Worm (Caenorhabditis elegans) whole organism, mixed stage, embryonic: ENCODE data around the gene dsc-1.

Experiments used
- blmp-1 ChIP-seq: fragments of 150-350 bp; optimal IDR thresholded peaks from 2 replicates; lab custom pipeline; 2014; ENCODE audit warnings: missing biosample characterization, missing genetic modification characterization
- ceh-43 ChIP-seq: fragments of 200-800 bp; sonication (Bioruptor generic); optimal IDR thresholded peaks from 2 replicates; lab custom pipeline; 2018; ENCODE audit warnings: mild to moderate bottlenecking, missing genetic modification characterization, moderate library complexity, missing compliant biosample characterization
- elt-1 ChIP-seq: sonication (generic microtip); optimal IDR thresholded peaks from 2 replicates; lab custom pipeline; 2017; ENCODE audit warnings: missing genetic modification characterization, mild to moderate bottlenecking, missing compliant biosample characterization, antibody characterized with exemption, moderate library complexity, borderline replicate concordance; ENCODE audit not compliant: insufficient read depth
- flh-1 ChIP-seq: fragments of 200-800 bp; sonication (Bioruptor generic); optimal IDR thresholded peaks from 2 replicates; lab custom pipeline; 2018; ENCODE audit warnings: mild to moderate bottlenecking, missing genetic modification characterization, moderate library complexity, missing compliant biosample characterization
- mls-2 ChIP-seq: sonication (generic microtip); optimal IDR thresholded peaks from 2 replicates; lab custom pipeline; 2016; ENCODE audit warnings: mild to moderate bottlenecking, missing genetic modification characterization, moderate library complexity, missing compliant biosample characterization
- nhr-28 ChIP-seq: fragments of 150-350 bp; optimal IDR thresholded peaks from 2 replicates; lab custom pipeline; 2014; ENCODE audit warnings: missing biosample characterization, missing genetic modification characterization
- nhr-76 ChIP-seq: sonication (generic microtip); optimal IDR thresholded peaks from 2 replicates; lab custom pipeline; 2017; ENCODE audit warnings: missing biosample characterization, missing genetic modification characterization
- pha-4 ChIP-seq: fragments of 150-350 bp; optimal IDR thresholded peaks from 2 replicates; lab custom pipeline; 2018; ENCODE audit warnings: missing biosample characterization, missing genetic modification reagents, missing genetic modification characterization
- unc-120 ChIP-seq: sonication (generic microtip); optimal IDR thresholded peaks from 2 replicates; lab custom pipeline; 2017; ENCODE audit warnings: missing genetic modification characterization, missing compliant biosample characterization; ENCODE audit not compliant: poor library complexity, severe bottlenecking
- unc-62 ChIP-seq: fragments of 150-350 bp; optimal IDR thresholded peaks from 2 replicates; lab custom pipeline; 2014; ENCODE audit warnings: missing biosample characterization, missing genetic modification reagents, missing genetic modification characterization

- TF ChIP-seq pha-4 (tag; lab: Kevin White, UChicago), result no peak
- TF ChIP-seq nhr-28 (tag; lab: Kevin White, UChicago), result no peak
- no peak for TF ChIP-seq flh-1 (GFP tag; lab: Kevin White, UChicago)
- TF ChIP-seq unc-62 (GFP tag; lab: Kevin White, UChicago), result no peak
- TF ChIP-seq mls-2 (tag; lab: Kevin White, UChicago), result no peak
- no peak for TF ChIP-seq blmp-1 (tag; lab: Kevin White, UChicago)
- TF ChIP-seq ceh-43 (GFP tag; lab: Kevin White, UChicago), result no peak
- TF ChIP-seq elt-1 (tag; lab: Kevin White, UChicago), result no peak
- no peak for TF ChIP-seq unc-120 (tag; lab: Kevin White, UChicago)
- no peak for TF ChIP-seq nhr-76 (tag; lab: Kevin White, UChicago)
Observed at ce11 chrX:15052385-15052784, 17.8 kb upstream of the dsc-1 start, which contains the start of gene H03G16.6.
